Worm (Caenorhabditis elegans) whole organism, mixed stage, embryonic: ENCODE results near the gene ascc-1.

Experiments used
- M03D4.4 ChIP-seq: sonication (generic microtip); optimal IDR thresholded peaks from 2 replicates; lab custom pipeline; 2017; ENCODE audit warnings: mild to moderate bottlenecking, missing genetic modification characterization, missing compliant biosample characterization
- bed-3 ChIP-seq: fragments of 200-800 bp; sonication (Bioruptor generic); optimal IDR thresholded peaks from 3 replicates; lab custom pipeline; 2018; ENCODE audit warnings: mild to moderate bottlenecking, missing genetic modification characterization, moderate library complexity, missing compliant biosample characterization
- blmp-1 ChIP-seq: fragments of 150-350 bp; optimal IDR thresholded peaks from 2 replicates; lab custom pipeline; 2014; ENCODE audit warnings: missing biosample characterization, missing genetic modification characterization
- ceh-39 ChIP-seq: fragments of 150-350 bp; optimal IDR thresholded peaks from 2 replicates; lab custom pipeline; 2014; ENCODE audit warnings: missing biosample characterization, missing genetic modification characterization
- ceh-43 ChIP-seq: fragments of 200-800 bp; sonication (Bioruptor generic); optimal IDR thresholded peaks from 2 replicates; lab custom pipeline; 2018; ENCODE audit warnings: mild to moderate bottlenecking, missing genetic modification characterization, moderate library complexity, missing compliant biosample characterization
- ceh-83 ChIP-seq: fragments of 200-800 bp; sonication (Bioruptor generic); optimal IDR thresholded peaks from 2 replicates; lab custom pipeline; 2018; ENCODE audit warnings: mild to moderate bottlenecking, missing genetic modification characterization, missing compliant biosample characterization
- ces-1 ChIP-seq: fragments of 150-350 bp; optimal IDR thresholded peaks from 2 replicates; lab custom pipeline; 2014; ENCODE audit warnings: missing biosample characterization, missing genetic modification reagents, missing genetic modification characterization
- cnd-1 ChIP-seq: fragments of 200-800 bp; sonication (Bioruptor generic); optimal IDR thresholded peaks from 2 replicates; lab custom pipeline; 2018; ENCODE audit warnings: mild to moderate bottlenecking, missing genetic modification characterization, missing compliant biosample characterization
- drap-1 ChIP-seq: fragments of 200-800 bp; sonication (Bioruptor generic); optimal IDR thresholded peaks from 3 replicates; lab custom pipeline; 2018; ENCODE audit warnings: mild to moderate bottlenecking, missing genetic modification characterization, missing compliant biosample characterization
- elt-1 ChIP-seq: sonication (generic microtip); optimal IDR thresholded peaks from 2 replicates; lab custom pipeline; 2017; ENCODE audit warnings: missing genetic modification characterization, mild to moderate bottlenecking, missing compliant biosample characterization, antibody characterized with exemption, moderate library complexity, borderline replicate concordance; ENCODE audit not compliant: insufficient read depth
- elt-3 ChIP-seq: fragments of 150-350 bp; optimal IDR thresholded peaks from 2 replicates; lab custom pipeline; 2014; ENCODE audit warnings: missing biosample characterization, missing genetic modification characterization
- flh-1 ChIP-seq: fragments of 200-800 bp; sonication (Bioruptor generic); optimal IDR thresholded peaks from 2 replicates; lab custom pipeline; 2018; ENCODE audit warnings: mild to moderate bottlenecking, missing genetic modification characterization, moderate library complexity, missing compliant biosample characterization
- ham-2 ChIP-seq: fragments of 200-800 bp; sonication (Bioruptor generic); optimal IDR thresholded peaks from 2 replicates; lab custom pipeline; 2018; ENCODE audit warnings: mild to moderate bottlenecking, missing genetic modification characterization, missing compliant biosample characterization
- lin-13 ChIP-seq: fragments of 150-350 bp; optimal IDR thresholded peaks from 2 replicates; lab custom pipeline; 2014; ENCODE audit warnings: missing biosample characterization, missing genetic modification characterization
- lin-32 ChIP-seq: fragments of 200-800 bp; sonication (Bioruptor generic); optimal IDR thresholded peaks from 2 replicates; lab custom pipeline; 2018; ENCODE audit warnings: mild to moderate bottlenecking, missing genetic modification characterization, missing compliant biosample characterization
- lsy-2 ChIP-seq: fragments of 150-350 bp; optimal IDR thresholded peaks from 2 replicates; lab custom pipeline; 2014; ENCODE audit warnings: missing biosample characterization, missing genetic modification characterization
- mep-1 ChIP-seq: fragments of 150-350 bp; optimal IDR thresholded peaks from 2 replicates; lab custom pipeline; 2017; ENCODE audit warnings: missing biosample characterization, missing genetic modification reagents, missing genetic modification characterization, inconsistent platforms
- nhr-237 ChIP-seq: fragments of 150-350 bp; optimal IDR thresholded peaks from 2 replicates; lab custom pipeline; 2014; ENCODE audit warnings: missing biosample characterization, missing genetic modification characterization
- nhr-28 ChIP-seq: fragments of 150-350 bp; optimal IDR thresholded peaks from 2 replicates; lab custom pipeline; 2014; ENCODE audit warnings: missing biosample characterization, missing genetic modification characterization
- nhr-76 ChIP-seq: sonication (generic microtip); optimal IDR thresholded peaks from 2 replicates; lab custom pipeline; 2017; ENCODE audit warnings: missing biosample characterization, missing genetic modification characterization
- pha-4 ChIP-seq: fragments of 150-350 bp; optimal IDR thresholded peaks from 2 replicates; lab custom pipeline; 2018; ENCODE audit warnings: missing biosample characterization, missing genetic modification reagents, missing genetic modification characterization
- sem-2 ChIP-seq: fragments of 200-800 bp; sonication (Bioruptor generic); optimal IDR thresholded peaks from 2 replicates; lab custom pipeline; 2018; ENCODE audit warnings: mild to moderate bottlenecking, missing genetic modification characterization, missing compliant biosample characterization
- snpc-4 ChIP-seq: fragments of 150-350 bp; optimal IDR thresholded peaks from 2 replicates; lab custom pipeline; 2014; ENCODE audit warnings: missing biosample characterization, missing genetic modification characterization
- tbx-8 ChIP-seq: fragments of 200-800 bp; sonication (Bioruptor generic); optimal IDR thresholded peaks from 2 replicates; lab custom pipeline; 2018; ENCODE audit warnings: mild to moderate bottlenecking, missing genetic modification characterization, moderate library complexity, missing compliant biosample characterization
- unc-62 ChIP-seq: fragments of 150-350 bp; optimal IDR thresholded peaks from 2 replicates; lab custom pipeline; 2014; ENCODE audit warnings: missing biosample characterization, missing genetic modification reagents, missing genetic modification characterization

Gene ascc-1

DNA sequence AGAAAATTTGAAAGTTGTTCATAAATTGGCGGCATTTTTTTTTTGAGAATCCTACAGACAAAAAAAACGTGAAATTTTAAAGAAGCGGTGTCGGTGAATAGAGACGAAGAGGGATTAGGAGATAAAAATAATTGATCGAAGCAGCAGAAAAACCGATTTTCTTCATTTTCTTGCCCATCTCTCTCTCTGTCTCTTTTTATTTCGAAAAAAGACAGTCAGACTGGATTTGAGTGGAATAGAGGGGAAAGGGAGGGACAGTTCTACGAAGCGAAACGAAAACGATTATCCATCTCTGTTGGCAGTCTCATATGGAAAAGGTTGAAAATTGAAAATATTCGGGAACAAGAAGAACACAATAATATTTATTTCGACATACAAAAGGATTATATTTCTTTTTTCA, 27.9 kb upstream of the ascc-1 start:
- no peak for TF ChIP-seq lin-13 (tag; lab: Kevin White, UChicago)
- TF ChIP-seq sem-2 = no peak
- no peak for TF ChIP-seq ceh-43 (GFP tag; lab: Kevin White, UChicago)
- TF ChIP-seq ham-2 (GFP tag; lab: Kevin White, UChicago) = no peak

DNA sequence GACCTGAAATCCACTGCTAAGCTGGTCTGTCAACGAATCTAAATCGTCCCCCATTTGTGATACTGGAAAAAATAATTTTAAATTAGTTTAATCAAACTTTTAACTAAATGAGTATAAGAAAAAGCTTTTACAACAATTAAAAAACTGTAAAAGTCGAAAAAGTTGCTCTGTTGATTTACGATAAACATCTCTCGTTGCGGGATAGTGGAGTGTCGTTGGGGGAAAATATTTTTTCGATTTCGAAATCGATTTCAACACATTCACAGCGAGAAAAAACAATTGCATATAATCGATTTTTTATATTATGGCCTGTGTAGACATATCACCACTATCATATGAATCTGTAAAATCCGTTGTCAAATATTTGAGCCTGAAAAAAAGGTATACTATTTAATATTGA, 25.9 kb upstream of the ascc-1 start, which contains the start of the genes F23F1.5 and fbxc-54:
Gene F23F1.5, minus strand, starts transcription at position 64 of the 400 bp plus-strand sequence.
Gene fbxc-54, plus strand, starts transcription at position 199 of the 400 bp plus-strand sequence.
- no peak for TF ChIP-seq lin-32 (GFP tag; lab: Kevin White, UChicago)
- no peak for TF ChIP-seq ceh-39 (tag; lab: Kevin White, UChicago)
- TF ChIP-seq sem-2 = no peak
- TF ChIP-seq elt-1 (tag; lab: Kevin White, UChicago) = no peak
- TF ChIP-seq drap-1 (GFP tag; lab: Kevin White, UChicago) = no peak
- TF ChIP-seq, all 35 proteins: peak for 0

DNA sequence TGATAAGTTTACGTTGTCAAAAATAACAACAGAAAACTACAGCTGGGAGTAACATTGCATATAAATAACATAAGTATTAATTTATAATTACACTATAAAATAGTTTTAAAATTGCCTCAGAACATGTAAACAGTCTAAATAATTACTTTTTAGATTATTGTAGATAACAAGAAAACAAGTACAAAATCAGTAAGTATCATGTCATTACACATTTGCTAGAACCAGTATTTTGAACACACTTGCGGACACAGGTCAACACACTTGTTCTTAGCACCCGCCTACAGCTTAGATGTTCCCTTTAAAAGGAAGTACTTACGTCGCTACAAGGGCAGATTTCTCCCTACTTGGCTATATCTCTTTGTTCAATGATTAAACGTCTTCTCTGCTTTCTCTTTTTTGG, 23.6 kb upstream of the ascc-1 start, which contains the start of gene F23F1.2:
Gene F23F1.2, plus strand, starts transcription at position 301 of the 400 bp plus-strand sequence.
- TF ChIP-seq elt-1 (tag; lab: Kevin White, UChicago) = no peak
- TF ChIP-seq cnd-1 = no peak
- no peak for TF ChIP-seq nhr-237 (tag; lab: Kevin White, UChicago)
- TF ChIP-seq ham-2 (GFP tag; lab: Kevin White, UChicago) = no peak
- no peak for TF ChIP-seq tbx-8 (GFP tag; lab: Kevin White, UChicago)
- TF ChIP-seq ceh-83 (GFP tag; lab: Kevin White, UChicago) = no peak

DNA sequence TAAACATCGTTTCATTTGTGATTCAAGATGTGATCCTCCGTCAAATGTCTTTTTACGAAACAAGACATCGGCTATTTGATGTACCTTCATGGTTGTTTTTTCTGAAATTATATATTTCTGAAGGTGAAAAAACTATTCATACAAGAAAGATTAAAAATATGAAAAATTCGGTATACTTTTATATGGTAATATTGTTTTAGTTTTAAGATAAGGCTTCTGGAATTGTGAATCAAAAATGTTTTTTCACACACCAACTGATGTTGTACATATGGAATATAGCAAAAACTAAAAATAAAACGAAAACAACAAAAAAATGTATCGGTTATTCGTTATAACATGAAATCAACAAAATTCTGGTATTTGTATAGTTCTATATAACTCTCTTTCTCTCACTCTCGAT, 20.3 kb upstream of the ascc-1 start, which contains the start of gene F23F1.6:
Gene F23F1.6, minus strand, starts transcription at position 101 of the 400 bp plus-strand sequence.
- TF ChIP-seq unc-62 (GFP tag; lab: Kevin White, UChicago) (no peak), M03D4.4 (tag; lab: Kevin White, UChicago) (no peak), blmp-1 (no peak), pha-4 (tag; lab: Kevin White, UChicago) (no peak)

DNA sequence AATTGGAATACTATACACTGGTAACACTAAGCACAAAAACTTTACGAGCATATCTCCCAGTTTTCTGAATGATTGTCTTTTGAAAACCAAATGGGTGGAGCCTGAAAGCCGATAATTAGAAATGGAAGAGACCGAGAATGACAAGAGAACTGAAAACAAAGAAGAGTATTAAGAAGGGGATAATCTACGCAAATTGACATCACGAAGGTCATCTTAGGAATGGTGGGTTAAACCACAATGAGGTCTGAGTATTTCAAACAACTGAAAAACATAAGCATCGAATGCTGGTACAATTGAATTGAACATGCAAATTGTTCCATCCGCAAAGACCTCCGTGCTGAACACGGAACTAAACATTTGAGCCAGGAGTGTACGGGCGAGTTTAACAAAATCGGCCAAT, 18.0 kb upstream of the ascc-1 start, which contains the start of gene spp-24:
Gene spp-24, minus strand, starts transcription at position 101 of the 400 bp plus-strand sequence.
- TF ChIP-seq flh-1 (no peak), nhr-76 (tag; lab: Kevin White, UChicago) (no peak), nhr-28 (tag; lab: Kevin White, UChicago) (no peak), M03D4.4 (tag; lab: Kevin White, UChicago) (no peak), lin-32 (GFP tag; lab: Kevin White, UChicago) (no peak), nhr-237 (tag; lab: Kevin White, UChicago) (no peak), blmp-1 (no peak), cnd-1 (no peak)

DNA sequence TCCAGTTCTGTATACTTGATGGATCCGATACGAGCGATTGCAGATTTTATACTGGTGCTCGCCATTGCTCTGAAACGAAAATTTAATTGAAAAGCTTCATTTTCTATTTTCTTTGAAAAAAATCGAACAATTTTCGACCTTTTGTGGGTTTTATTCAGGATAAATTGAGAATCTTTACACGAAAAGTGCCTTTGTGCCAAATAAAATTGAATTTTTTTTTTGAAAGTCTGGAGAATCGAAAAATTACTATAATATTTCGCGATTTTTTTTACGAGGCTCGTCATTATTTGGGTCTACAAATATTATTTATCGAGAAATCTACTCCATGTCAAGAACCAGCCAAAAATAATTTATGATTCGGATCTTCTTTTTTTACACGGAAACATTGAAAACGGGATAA, 15.6 kb upstream of the ascc-1 start, which contains the start of gene F23F1.10:
Gene F23F1.10, minus strand, starts transcription at position 69 of the 400 bp plus-strand sequence.
- no peak for TF ChIP-seq unc-62 (GFP tag; lab: Kevin White, UChicago)
- no peak for TF ChIP-seq bed-3 (GFP tag; lab: Kevin White, UChicago)
- TF ChIP-seq lsy-2 (tag; lab: Kevin White, UChicago) = no peak
- no peak for TF ChIP-seq lin-32 (GFP tag; lab: Kevin White, UChicago)
- TF ChIP-seq elt-1 (tag; lab: Kevin White, UChicago) = no peak
- TF ChIP-seq elt-3 (tag; lab: Kevin White, UChicago) = no peak
- no peak for TF ChIP-seq snpc-4 (tag; lab: Kevin White, UChicago)
- no peak for TF ChIP-seq lin-13 (tag; lab: Kevin White, UChicago)
- TF ChIP-seq mep-1 (tag; lab: Kevin White, UChicago) = no peak
- no peak for TF ChIP-seq ces-1 (GFP tag; lab: Kevin White, UChicago)

DNA sequence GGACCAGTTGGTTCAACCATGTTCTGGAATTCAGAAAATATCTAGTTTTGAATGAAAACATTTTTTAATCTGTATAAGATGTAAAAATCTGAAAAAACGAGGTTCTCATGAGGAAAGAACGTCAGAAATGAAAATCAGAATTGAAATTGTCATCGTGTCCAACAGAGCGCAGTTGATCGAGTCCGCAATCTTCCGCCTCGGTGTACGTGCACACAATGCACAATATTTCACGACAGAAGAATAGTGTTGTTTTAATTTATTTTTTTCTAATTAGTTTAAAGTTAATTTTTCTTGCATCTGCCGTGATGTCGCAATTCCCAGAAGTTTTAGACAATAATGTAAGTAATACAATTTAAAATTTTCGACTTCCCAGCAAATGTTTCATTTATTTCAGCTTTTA, 13.8 kb upstream of the ascc-1 start, which contains the start of gene nfyc-1:
Gene nfyc-1, plus strand, starts transcription at position 268 of the 400 bp plus-strand sequence.
- peak; percentile 74 for TF ChIP-seq pha-4 (tag; lab: Kevin White, UChicago)
- TF ChIP-seq cnd-1 = no peak
- peak; percentile 90 for TF ChIP-seq ces-1 (GFP tag; lab: Kevin White, UChicago)
- no peak for TF ChIP-seq unc-62 (GFP tag; lab: Kevin White, UChicago)
- no peak for TF ChIP-seq tbx-8 (GFP tag; lab: Kevin White, UChicago)
- no peak for TF ChIP-seq elt-3 (tag; lab: Kevin White, UChicago)
- TF ChIP-seq nhr-28 (tag; lab: Kevin White, UChicago) = no peak
- TF ChIP-seq lsy-2 (tag; lab: Kevin White, UChicago) = peak; percentile 57
- TF ChIP-seq lin-13 (tag; lab: Kevin White, UChicago) = peak; percentile 50
- TF ChIP-seq mep-1 (tag; lab: Kevin White, UChicago) = peak; percentile 66
- no peak for TF ChIP-seq bed-3 (GFP tag; lab: Kevin White, UChicago)
- peak; percentile 51 for TF ChIP-seq nhr-237 (tag; lab: Kevin White, UChicago)
